Worm (Caenorhabditis elegans) whole organism, young adult: Measurements from ENCODE around the gene F54B3.1.

ENCODE experiments used
- B0019.2 ChIP-seq: fragments of 200-800 bp; sonication (Bioruptor generic); conservative IDR thresholded peaks from 2 replicates; pipeline ENCODE4 v1.3.6; 2022; ENCODE audit warnings: missing genetic modification reagents, missing genetic modification characterization, missing compliant biosample characterization
- B0261.1 ChIP-seq: sonication (generic microtip); optimal IDR thresholded peaks from 2 replicates; lab custom pipeline; 2016; ENCODE audit warnings: mild to moderate bottlenecking, missing genetic modification characterization, moderate library complexity, missing compliant biosample characterization
- C06A6.2 ChIP-seq: fragments of 200-800 bp; sonication (Bioruptor generic); conservative IDR thresholded peaks from 2 replicates; pipeline ENCODE4 v1.3.6; 2022; ENCODE audit warnings: missing genetic modification characterization, missing compliant biosample characterization
- D2030.7 ChIP-seq: fragments of 200-800 bp; sonication (Bioruptor generic); IDR thresholded peaks from 2 replicates; pipeline ENCODE4 v1.3.6; 2022; ENCODE audit warnings: missing genetic modification reagents, missing genetic modification characterization, missing compliant biosample characterization
- F10E7.11 ChIP-seq: sonication (generic microtip); optimal IDR thresholded peaks from 2 replicates; lab custom pipeline; 2017; ENCODE audit warnings: mild to moderate bottlenecking, missing genetic modification characterization, moderate library complexity, missing compliant biosample characterization
- F33H1.4 ChIP-seq: fragments of 200-800 bp; sonication (Bioruptor generic); IDR thresholded peaks from 2 replicates; pipeline ENCODE4 v1.3.6; 2022; ENCODE audit warnings: missing genetic modification reagents, missing genetic modification characterization, missing compliant biosample characterization
- F55B11.4 ChIP-seq: sonication (generic microtip); optimal IDR thresholded peaks from 2 replicates; lab custom pipeline; 2016; ENCODE audit warnings: missing compliant biosample characterization, missing genetic modification characterization, borderline replicate concordance; ENCODE audit not compliant: insufficient read depth
- F57A8.1 ChIP-seq: fragments of 200-800 bp; sonication (Bioruptor generic); optimal IDR thresholded peaks from 2 replicates; lab custom pipeline; 2018; ENCODE audit warnings: mild to moderate bottlenecking, missing genetic modification characterization, moderate library complexity, missing compliant biosample characterization
- K11D2.4 ChIP-seq: fragments of 200-800 bp; sonication (Bioruptor generic); IDR thresholded peaks from 2 replicates; pipeline ENCODE4 v1.3.6; 2022; ENCODE audit warnings: missing genetic modification reagents, missing genetic modification characterization, missing compliant biosample characterization
- T26A5.8 ChIP-seq: sonication (generic microtip); optimal IDR thresholded peaks from 2 replicates; lab custom pipeline; 2016; ENCODE audit warnings: missing genetic modification characterization, missing compliant biosample characterization
- athp-1 ChIP-seq: sonication (generic microtip); optimal IDR thresholded peaks from 2 replicates; lab custom pipeline; 2017; ENCODE audit warnings: mild to moderate bottlenecking, missing genetic modification characterization, missing compliant biosample characterization
- attf-5 ChIP-seq: fragments of 200-800 bp; sonication (Bioruptor generic); optimal IDR thresholded peaks from 2 replicates; lab custom pipeline; 2018; ENCODE audit warnings: mild to moderate bottlenecking, missing genetic modification characterization, missing compliant biosample characterization
- ceh-27 ChIP-seq: fragments of 200-800 bp; sonication (Bioruptor generic); optimal IDR thresholded peaks from 2 replicates; lab custom pipeline; 2018; ENCODE audit warnings: mild to moderate bottlenecking, missing genetic modification characterization, moderate library complexity, missing compliant biosample characterization
- ceh-58 ChIP-seq: fragments of 200-800 bp; sonication (Bioruptor generic); IDR thresholded peaks from 2 replicates; pipeline ENCODE4 v1.3.6; 2022; ENCODE audit warnings: missing genetic modification characterization, missing compliant biosample characterization
- ceh-79 ChIP-seq: sonication (generic microtip); optimal IDR thresholded peaks from 2 replicates; lab custom pipeline; 2017; ENCODE audit warnings: mild to moderate bottlenecking, missing genetic modification characterization, missing compliant biosample characterization
- die-1 ChIP-seq: sonication (generic microtip); optimal IDR thresholded peaks from 2 replicates; lab custom pipeline; 2016; ENCODE audit warnings: missing genotype, mild to moderate bottlenecking, missing genetic modification characterization, missing compliant biosample characterization
- dox-1 ChIP-seq: fragments of 200-800 bp; sonication (Bioruptor generic); IDR thresholded peaks from 2 replicates; pipeline ENCODE4 v1.3.6; 2022; ENCODE audit warnings: missing genetic modification reagents, missing genetic modification characterization, missing compliant biosample characterization
- dpl-1 ChIP-seq: fragments of 150-350 bp; optimal IDR thresholded peaks from 2 replicates; lab custom pipeline; 2014; ENCODE audit warnings: missing biosample characterization, missing genetic modification reagents, missing genetic modification characterization
- hlh-12 ChIP-seq: sonication (generic microtip); optimal IDR thresholded peaks from 2 replicates; lab custom pipeline; 2016; ENCODE audit warnings: missing genetic modification characterization, missing compliant biosample characterization
- hlh-26 ChIP-seq: fragments of 200-800 bp; sonication (Bioruptor generic); conservative IDR thresholded peaks from 2 replicates; pipeline ENCODE4 v1.3.6; 2022; ENCODE audit warnings: missing genetic modification reagents, missing genetic modification characterization, missing compliant biosample characterization
- hmg-1.2 ChIP-seq: fragments of 200-800 bp; sonication (Bioruptor generic); IDR thresholded peaks from 2 replicates; pipeline ENCODE4 v1.3.6; 2022; ENCODE audit warnings: missing genetic modification reagents, missing genetic modification characterization, missing compliant biosample characterization
- hmg-20 ChIP-seq: fragments of 200-800 bp; sonication (Bioruptor generic); IDR thresholded peaks from 2 replicates; pipeline ENCODE4 v1.3.6; 2022; ENCODE audit warnings: missing genetic modification reagents, missing genetic modification characterization, missing compliant biosample characterization
- let-526 ChIP-seq: fragments of 200-800 bp; sonication (Bioruptor generic); IDR thresholded peaks from 2 replicates; pipeline ENCODE4 v1.3.6; 2022; ENCODE audit warnings: missing genetic modification reagents, missing genetic modification characterization, missing compliant biosample characterization
- lin-26 ChIP-seq: fragments of 200-800 bp; sonication (Bioruptor generic); IDR thresholded peaks from 2 replicates; pipeline ENCODE4 v1.3.6; 2022; ENCODE audit warnings: missing genetic modification reagents, missing genetic modification characterization, missing compliant biosample characterization
- lir-1 ChIP-seq: fragments of 200-800 bp; sonication (Bioruptor generic); conservative IDR thresholded peaks from 2 replicates; pipeline ENCODE4 v1.3.6; 2022; ENCODE audit warnings: missing genetic modification reagents, missing genetic modification characterization, missing compliant biosample characterization
- lsl-1 ChIP-seq: fragments of 200-800 bp; sonication (Bioruptor generic); optimal IDR thresholded peaks from 2 replicates; lab custom pipeline; 2018; ENCODE audit warnings: mild to moderate bottlenecking, missing genetic modification characterization, moderate library complexity, missing compliant biosample characterization
- lsy-27 ChIP-seq: sonication (generic microtip); optimal IDR thresholded peaks from 2 replicates; lab custom pipeline; 2017; ENCODE audit warnings: missing genetic modification characterization, mild to moderate bottlenecking, missing compliant biosample characterization, antibody characterized with exemption, missing genotype, borderline replicate concordance; ENCODE audit not compliant: insufficient read depth
- madf-6 ChIP-seq: fragments of 200-800 bp; sonication (Bioruptor generic); IDR thresholded peaks from 2 replicates; pipeline ENCODE4 v1.3.6; 2022; ENCODE audit warnings: missing genetic modification reagents, missing genetic modification characterization, missing compliant biosample characterization
- mcd-1 ChIP-seq: fragments of 200-800 bp; sonication (Bioruptor generic); IDR thresholded peaks from 2 replicates; pipeline ENCODE4 v1.3.6; 2022; ENCODE audit warnings: missing genetic modification reagents, missing genetic modification characterization, missing compliant biosample characterization
- nfya-1 ChIP-seq: sonication (generic microtip); optimal IDR thresholded peaks from 2 replicates; lab custom pipeline; 2017; ENCODE audit warnings: antibody characterized with exemption, missing compliant biosample characterization, missing genetic modification characterization, borderline replicate concordance; ENCODE audit not compliant: insufficient read depth
- nfya-2 ChIP-seq: fragments of 200-800 bp; sonication (Bioruptor generic); IDR thresholded peaks from 2 replicates; pipeline ENCODE4 v1.3.6; 2022; ENCODE audit warnings: missing genetic modification reagents, missing genetic modification characterization, missing compliant biosample characterization
- pbrm-1 ChIP-seq: fragments of 200-800 bp; sonication (Bioruptor generic); IDR thresholded peaks from 2 replicates; pipeline ENCODE4 v1.3.6; 2022; ENCODE audit warnings: missing genetic modification reagents, missing genetic modification characterization, missing compliant biosample characterization
- rcor-1 ChIP-seq: fragments of 200-800 bp; sonication (Bioruptor generic); IDR thresholded peaks from 2 replicates; pipeline ENCODE4 v1.3.6; 2022; ENCODE audit warnings: missing genetic modification reagents, missing genetic modification characterization, missing compliant biosample characterization
- rpc-1 ChIP-seq, 2 experiments: fragments of 150-350 bp in 1 of 2; sonication (generic microtip) in 1 of 2; optimal IDR thresholded peaks; 2 replicates each; lab custom pipeline; 2014 to 2018; ENCODE audit warnings: missing biosample characterization in 1 of 2, missing genetic modification characterization in 1 of 2, missing genetic modification reagents in 1 of 2, missing genotype in 1 of 2
- sea-2 ChIP-seq: fragments of 200-800 bp; sonication (Bioruptor generic); IDR thresholded peaks from 2 replicates; pipeline ENCODE4 v1.3.6; 2022; ENCODE audit warnings: missing genetic modification characterization, missing compliant biosample characterization
- snpc-1.3 ChIP-seq: sonication (generic microtip); optimal IDR thresholded peaks from 2 replicates; lab custom pipeline; 2017; ENCODE audit warnings: missing genetic modification characterization, mild to moderate bottlenecking, missing compliant biosample characterization, antibody characterized with exemption, moderate library complexity, missing genotype, missing genetic modification reagents; ENCODE audit not compliant: insufficient read depth
- snpc-3.4 ChIP-seq: sonication (generic microtip); optimal IDR thresholded peaks from 2 replicates; lab custom pipeline; 2017; ENCODE audit warnings: missing genetic modification characterization, mild to moderate bottlenecking, missing compliant biosample characterization, antibody characterized with exemption, moderate library complexity, missing genotype, missing genetic modification reagents
- snpc-4 ChIP-seq, 5 experiments: fragments of 150-350 bp in 1 of 5; sonication (generic microtip) in 4 of 5; optimal IDR thresholded peaks; 2 replicates each; lab custom pipeline; 2014 to 2018; ENCODE audit warnings: missing genetic modification characterization in 5 of 5, missing biosample characterization in 3 of 5, antibody characterized with exemption in 2 of 5, mild to moderate bottlenecking in 2 of 5, missing compliant biosample characterization in 2 of 5, missing genotype in 2 of 5, moderate library complexity in 2 of 5, missing genetic modification reagents in 1 of 5
- tbp1 ChIP-seq: fragments of 200-800 bp; sonication (Bioruptor generic); optimal IDR thresholded peaks from 2 replicates; lab custom pipeline; 2018; ENCODE audit warnings: mild to moderate bottlenecking, missing genetic modification characterization, missing compliant biosample characterization
- tlf-1 ChIP-seq: fragments of 200-800 bp; sonication (Bioruptor generic); optimal IDR thresholded peaks from 2 replicates; lab custom pipeline; 2018; ENCODE audit warnings: mild to moderate bottlenecking, missing genetic modification characterization, missing compliant biosample characterization
- xnd-1 ChIP-seq: sonication (generic microtip); optimal IDR thresholded peaks from 2 replicates; lab custom pipeline; 2016; ENCODE audit warnings: missing genotype, missing genetic modification reagents, missing genetic modification characterization, missing compliant biosample characterization
- ztf-18 ChIP-seq: sonication (generic microtip); optimal IDR thresholded peaks from 2 replicates; lab custom pipeline; 2016; ENCODE audit warnings: missing genotype, mild to moderate bottlenecking, missing genetic modification characterization, missing compliant biosample characterization
- ztf-26 ChIP-seq: sonication (generic microtip); optimal IDR thresholded peaks from 2 replicates; lab custom pipeline; 2017; ENCODE audit warnings: missing genetic modification characterization, missing compliant biosample characterization
- ztf-28 ChIP-seq: fragments of 200-800 bp; sonication (Bioruptor generic); IDR thresholded peaks from 2 replicates; pipeline ENCODE4 v1.3.6; 2022; ENCODE audit warnings: missing genetic modification reagents, missing genetic modification characterization, missing compliant biosample characterization

The F54B3.1 gene

DNA sequence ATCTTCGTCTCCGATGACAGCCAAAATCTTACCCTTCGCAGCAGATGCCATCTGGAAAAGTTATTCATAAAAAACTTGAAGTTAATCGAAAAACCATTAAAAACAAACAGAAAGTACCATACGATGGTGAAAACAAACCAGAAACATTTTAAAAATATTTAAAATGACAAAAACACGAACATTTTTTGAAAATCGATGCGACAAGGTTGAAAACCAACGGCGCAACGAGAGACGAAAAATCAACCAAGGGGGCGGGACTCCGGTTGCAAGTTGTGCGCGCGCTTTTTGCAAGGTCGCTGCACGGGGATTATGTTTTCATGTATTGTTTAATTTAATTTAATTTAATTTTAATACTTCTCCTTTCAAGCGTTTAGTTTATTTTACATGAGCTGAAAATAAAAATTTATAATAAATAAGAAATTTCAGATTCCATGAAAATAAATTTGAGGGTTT, 52.6 kb downstream of the F54B3.1 start, which contains the start of gene vha-9 (continued):
- no peak for TF ChIP-seq B0019.2 (GFP tag; lab: Robert Waterston, UW)
- TF ChIP-seq T26A5.8 (tag; lab: Kevin White, UChicago): no peak
- no peak for TF ChIP-seq F55B11.4
- TF ChIP-seq lsl-1 (GFP tag; lab: Kevin White, UChicago): no peak
- TF ChIP-seq dpl-1 (GFP tag; lab: Kevin White, UChicago): no peak
- no peak for TF ChIP-seq K11D2.4
- TF ChIP-seq ceh-27: peak; percentile 33
- TF ChIP-seq snpc-4 (GFP tag; optimal IDR thresholded peaks at IDR 0.05; lab: Kevin White, UChicago): no peak
- TF ChIP-seq snpc-4 (tag; optimal IDR thresholded peaks at IDR 0.05; lab: Kevin White, UChicago): peak in 1 of 4 experiments; percentile 37
- peak; percentile 19 for TF ChIP-seq tlf-1
- peak; percentile 57; the same call in 1 of the 2 replicates for TF ChIP-seq dox-1 (GFP tag; lab: Robert Waterston, UW)
- peak; percentile 40; the same call in 1 of the 2 replicates for TF ChIP-seq pbrm-1 (GFP tag; lab: Robert Waterston, UW)
- TF ChIP-seq attf-5: peak; percentile 45
- TF ChIP-seq lir-1 (GFP tag; lab: Robert Waterston, UW): no peak
- peak; percentile 26 for TF ChIP-seq B0261.1
- no peak for TF ChIP-seq nfya-2
- TF ChIP-seq hlh-26 (GFP tag; lab: Robert Waterston, UW): no peak
- TF ChIP-seq C06A6.2 (GFP tag; lab: Robert Waterston, UW): no peak
- TF ChIP-seq F57A8.1: no peak
- peak; percentile 59 for TF ChIP-seq mcd-1 (GFP tag; lab: Robert Waterston, UW)
- peak; percentile 72 for TF ChIP-seq snpc-1.3 (tag; lab: Kevin White, UChicago)
- TF ChIP-seq ceh-58: no peak
- no peak for TF ChIP-seq ztf-18 (tag; lab: Kevin White, UChicago)
- peak; percentile 51; the same call in 1 of the 2 replicates for TF ChIP-seq D2030.7
- TF ChIP-seq hlh-12: no peak
- no peak for TF ChIP-seq die-1 (tag; lab: Kevin White, UChicago)

DNA sequence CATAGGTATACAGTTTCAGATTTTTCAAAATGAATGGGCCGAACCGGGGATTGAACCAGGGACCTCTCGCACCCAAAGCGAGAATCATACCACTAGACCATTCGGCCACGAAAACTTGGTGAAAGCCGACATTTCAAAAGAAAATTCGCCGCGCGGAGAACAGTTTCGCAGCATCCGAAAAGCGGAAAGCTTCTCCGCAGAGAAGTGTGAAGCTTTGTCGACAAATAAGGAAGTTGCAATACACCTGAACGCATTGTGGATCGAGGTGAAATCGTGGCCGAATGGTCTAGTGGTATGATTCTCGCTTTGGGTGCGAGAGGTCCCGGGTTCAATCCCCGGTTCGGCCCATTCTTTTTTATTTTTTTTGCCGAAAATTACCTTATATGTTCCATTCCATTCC, 53.7 kb downstream of the F54B3.1 start:
- TF ChIP-seq rpc-1 (optimal IDR thresholded peaks at IDR 0.05; lab: Kevin White, UChicago) (peak; percentile 52), rpc-1 (tag; optimal IDR thresholded peaks at IDR 0.05; lab: Kevin White, UChicago) (peak; percentile 74), madf-6 (GFP tag; lab: Robert Waterston, UW) (peak; percentile 31; the same call in 1 of the 2 replicates), ztf-26 (tag; lab: Kevin White, UChicago) (peak; percentile 21), dox-1 (GFP tag; lab: Robert Waterston, UW) (0 out of 2 replicates have a peak, but pooled peaks have one; percentile 52), B0261.1 (peak; percentile 61), tbp1 (GFP tag; lab: Kevin White, UChicago) (peak; percentile 85), D2030.7 (peak; percentile 57; the same call in 1 of the 2 replicates), lin-26 (peak; percentile 69; the same call in 1 of the 2 replicates), pbrm-1 (GFP tag; lab: Robert Waterston, UW) (peak; percentile 51; the same call in 1 of the 2 replicates), die-1 (tag; lab: Kevin White, UChicago) (peak; percentile 19), hmg-1.2 (GFP tag; lab: Robert Waterston, UW) (peak; percentile 47), ztf-28 (GFP tag; lab: Robert Waterston, UW) (0 out of 2 replicates have a peak, but pooled peaks have one; percentile 16)

DNA sequence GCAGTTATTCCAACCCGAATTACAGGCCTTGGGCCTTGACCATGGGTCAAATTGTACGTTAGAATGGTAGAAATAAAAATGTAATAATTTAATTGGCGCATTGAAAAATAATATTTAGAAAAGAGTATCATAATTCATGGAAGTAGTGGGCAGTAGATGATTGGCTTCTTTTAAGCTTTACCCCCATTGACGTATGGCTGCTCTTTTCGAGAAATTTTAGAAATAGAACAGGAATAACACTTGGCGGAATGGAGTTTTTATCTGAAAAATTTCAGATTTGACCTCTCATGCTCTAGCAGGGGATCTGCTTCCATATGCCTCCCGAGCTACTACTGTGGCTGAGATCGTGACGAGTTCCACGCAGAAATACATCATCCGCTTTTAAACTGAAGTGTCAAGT, 57.7 kb downstream of the F54B3.1 start, which contains the start of gene gcy-4:
TSS of gene gcy-4 (minus strand) at position 101 of the 400 bp plus-strand sequence.
- TF ChIP-seq lsy-27 (tag; lab: Kevin White, UChicago) (no peak), snpc-3.4 (tag; lab: Kevin White, UChicago) (no peak), athp-1 (tag; lab: Kevin White, UChicago) (no peak), rcor-1 (GFP tag; lab: Robert Waterston, UW) (no peak), ceh-79 (no peak), F10E7.11 (tag; lab: Kevin White, UChicago) (no peak), let-526 (GFP tag; lab: Robert Waterston, UW) (no peak), ztf-26 (tag; lab: Kevin White, UChicago) (no peak), sea-2 (GFP tag; lab: Robert Waterston, UW) (no peak), hmg-20 (no peak), xnd-1 (no peak), nfya-1 (tag; lab: Kevin White, UChicago) (no peak), F33H1.4 (GFP tag; lab: Robert Waterston, UW) (no peak), rpc-1 (optimal IDR thresholded peaks at IDR 0.05; lab: Kevin White, UChicago) (no peak), rpc-1 (tag; optimal IDR thresholded peaks at IDR 0.05; lab: Kevin White, UChicago) (no peak), hlh-26 (GFP tag; lab: Robert Waterston, UW) (no peak), snpc-1.3 (tag; lab: Kevin White, UChicago) (no peak)
